Worm (Caenorhabditis elegans) whole organism, L4/young adult: ENCODE results near the gene Y116A8C.25.
"Not testable (repeated sequence)": the region's sequence is repeated elsewhere in the genome, so short reads cannot be mapped to it uniquely, and the experiment has no call there.

Source experiments
- W03F9.2 ChIP-seq: fragments of 150-350 bp; optimal IDR thresholded peaks from 2 replicates; lab custom pipeline; 2014; ENCODE audit warnings: missing biosample characterization, missing genetic modification characterization
- him-1 ChIP-seq: sonication (generic microtip); optimal IDR thresholded peaks from 2 replicates; lab custom pipeline; 2016; ENCODE audit warnings: missing genotype, missing genetic modification reagents, missing genetic modification characterization, missing compliant biosample characterization

DNA sequence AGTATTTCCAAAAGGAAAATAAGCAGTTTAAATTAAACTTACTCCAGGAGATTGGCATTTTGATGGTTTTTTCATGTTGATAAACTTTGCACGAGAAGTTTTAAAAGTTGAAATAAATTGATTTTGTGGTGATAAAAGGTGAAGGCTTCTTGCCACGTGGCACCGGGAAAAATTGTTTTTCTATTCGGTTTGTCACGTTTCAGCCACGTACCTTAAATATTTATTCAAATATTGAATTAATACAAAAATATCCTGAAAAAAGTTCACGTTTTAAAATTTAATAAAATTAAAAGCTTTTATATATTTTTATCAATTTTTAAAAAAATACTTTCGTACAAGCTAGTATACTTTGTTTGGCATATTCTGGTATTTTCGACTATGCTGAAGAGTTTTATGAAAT is 7.8 kb downstream of the Y116A8C.25 start, which contains the start of gene Y116A8C.24:
- not testable (repeated sequence) for TF ChIP-seq W03F9.2, him-1 (tag; lab: Kevin White, UChicago)
